Fruit fly (Drosophila melanogaster): Measurements from ENCODE around the gene RpS26.

- TF ChIP-seq fru (GFP tag; optimal IDR thresholded peaks at IDR 0.05) (no peak), tai (GFP tag; optimal IDR thresholded peaks at IDR 0.05) (no peak), CG9705 (GFP tag; optimal IDR thresholded peaks at IDR 0.05) (no peak), br (GFP tag; optimal IDR thresholded peaks at IDR 0.05) (no peak), CG32264 (GFP tag; optimal IDR thresholded peaks at IDR 0.05) (no peak), lola (GFP tag; optimal IDR thresholded peaks at IDR 0.05) (no peak), OdsH (GFP tag; optimal IDR thresholded peaks at IDR 0.05) (no peak), CrebA (GFP tag; optimal IDR thresholded peaks at IDR 0.05; ENCODE audit: borderline replicate concordance) (no peak), brk (GFP tag; optimal IDR thresholded peaks at IDR 0.05) (no peak), Mio (GFP tag; optimal IDR thresholded peaks at IDR 0.05) (no peak), Dfd (GFP tag; optimal IDR thresholded peaks at IDR 0.05) (no peak), ey (GFP tag; optimal IDR thresholded peaks at IDR 0.05) (no peak), psq (GFP tag; optimal IDR thresholded peaks at IDR 0.05) (no peak), Myc (optimal IDR thresholded peaks at IDR 0.05) (no peak)
These were observed 38.0 kb upstream of the RpS26 start for dm6 chr2L:18481064-18481463.

Measured in whole organism, wandering third instar larva.